Worm (Caenorhabditis elegans): ENCODE results near the gene C46C2.5.

Gene C46C2.5

ce11 chrIV:9192522-9192921 lies at the start of gene C46C2.5:
Gene C46C2.5, minus strand, starts transcription at chrIV:9192622.
- TF ChIP-seq tbx-37 (GFP tag; conservative IDR thresholded peaks at IDR 0.05) (no peak), B0310.2 (tag; optimal IDR thresholded peaks at IDR 0.05) (no peak), aly-1 (tag; optimal IDR thresholded peaks at IDR 0.05) (no peak), ets-7 (tag; optimal IDR thresholded peaks at IDR 0.05) (no peak), F13C5.2 (tag; optimal IDR thresholded peaks at IDR 0.05) (no peak), sea-1 (GFP tag; conservative IDR thresholded peaks at IDR 0.05) (no peak), scrt-1 (GFP tag; IDR thresholded peaks at IDR 0.05) (no peak), hmbx-1 (tag; optimal IDR thresholded peaks at IDR 0.05) (no peak), ceh-36 (tag; optimal IDR thresholded peaks at IDR 0.05) (no peak), ama-1 (optimal IDR thresholded peaks at IDR 0.05) (no peak), pes-1 (GFP tag; IDR thresholded peaks at IDR 0.05) (no peak)

ce11 chrIV:9239151-9239550 lies 46.7 kb upstream of the C46C2.5 start:
- TF ChIP-seq B0310.2 (tag; optimal IDR thresholded peaks at IDR 0.05), result no peak
- TF ChIP-seq hmbx-1 (tag; optimal IDR thresholded peaks at IDR 0.05), result no peak
- TF ChIP-seq tbx-11 (GFP tag; IDR thresholded peaks at IDR 0.05), result no peak
- TF ChIP-seq F13C5.2 (tag; optimal IDR thresholded peaks at IDR 0.05), result no peak
- TF ChIP-seq pes-1 (GFP tag; IDR thresholded peaks at IDR 0.05), result no peak
- TF ChIP-seq sea-1 (GFP tag; conservative IDR thresholded peaks at IDR 0.05), result no peak
- TF ChIP-seq flt-1 (GFP tag; IDR thresholded peaks at IDR 0.05), result no peak
- TF ChIP-seq hmg-4 (GFP tag; optimal IDR thresholded peaks at IDR 0.05), result no peak
- TF ChIP-seq ama-1 (optimal IDR thresholded peaks at IDR 0.05), result no peak
- TF ChIP-seq aly-1 (tag; optimal IDR thresholded peaks at IDR 0.05), result no peak
- TF ChIP-seq scrt-1 (GFP tag; IDR thresholded peaks at IDR 0.05), result no peak
- no peak for TF ChIP-seq tra-4 (tag; optimal IDR thresholded peaks at IDR 0.05)
- TF ChIP-seq ceh-13 (GFP tag; optimal IDR thresholded peaks at IDR 0.05), result no peak
- no peak for TF ChIP-seq ceh-36 (tag; optimal IDR thresholded peaks at IDR 0.05)
- TF ChIP-seq hnd-1 (tag; optimal IDR thresholded peaks at IDR 0.05), result no peak
- no peak for TF ChIP-seq tbx-37 (GFP tag; conservative IDR thresholded peaks at IDR 0.05)
- TF ChIP-seq ets-7 (tag; optimal IDR thresholded peaks at IDR 0.05), result no peak

ce11 chrIV:9232421-9233141 lies 40.2 kb upstream of the C46C2.5 start, which contains the start of gene Y11D7A.3:
Gene Y11D7A.3, plus strand, starts transcription at chrIV:9233091.
- TF ChIP-seq sea-1 (GFP tag; conservative IDR thresholded peaks at IDR 0.05), result no peak
- no peak for TF ChIP-seq pes-1 (GFP tag; IDR thresholded peaks at IDR 0.05)
- TF ChIP-seq tbx-11 (GFP tag; IDR thresholded peaks at IDR 0.05), result no peak
- no peak for TF ChIP-seq ceh-13 (GFP tag; optimal IDR thresholded peaks at IDR 0.05)
- TF ChIP-seq ets-7 (tag; optimal IDR thresholded peaks at IDR 0.05), result no peak
- TF ChIP-seq hmg-4 (GFP tag; optimal IDR thresholded peaks at IDR 0.05), result no peak
- no peak for TF ChIP-seq F13C5.2 (tag; optimal IDR thresholded peaks at IDR 0.05)
- no peak for TF ChIP-seq hmbx-1 (tag; optimal IDR thresholded peaks at IDR 0.05)
- TF ChIP-seq tra-4 (tag; optimal IDR thresholded peaks at IDR 0.05), result no peak
- no peak for TF ChIP-seq ama-1 (optimal IDR thresholded peaks at IDR 0.05)
- no peak for TF ChIP-seq scrt-1 (GFP tag; IDR thresholded peaks at IDR 0.05)
- TF ChIP-seq aly-1 (tag; optimal IDR thresholded peaks at IDR 0.05), result no peak
- no peak for TF ChIP-seq hnd-1 (tag; optimal IDR thresholded peaks at IDR 0.05)
- no peak for TF ChIP-seq ceh-36 (tag; optimal IDR thresholded peaks at IDR 0.05)
- TF ChIP-seq tbx-37 (GFP tag; conservative IDR thresholded peaks at IDR 0.05), result no peak
- TF ChIP-seq B0310.2 (tag; optimal IDR thresholded peaks at IDR 0.05), result no peak
- no peak for TF ChIP-seq flt-1 (GFP tag; IDR thresholded peaks at IDR 0.05)

DNA sequence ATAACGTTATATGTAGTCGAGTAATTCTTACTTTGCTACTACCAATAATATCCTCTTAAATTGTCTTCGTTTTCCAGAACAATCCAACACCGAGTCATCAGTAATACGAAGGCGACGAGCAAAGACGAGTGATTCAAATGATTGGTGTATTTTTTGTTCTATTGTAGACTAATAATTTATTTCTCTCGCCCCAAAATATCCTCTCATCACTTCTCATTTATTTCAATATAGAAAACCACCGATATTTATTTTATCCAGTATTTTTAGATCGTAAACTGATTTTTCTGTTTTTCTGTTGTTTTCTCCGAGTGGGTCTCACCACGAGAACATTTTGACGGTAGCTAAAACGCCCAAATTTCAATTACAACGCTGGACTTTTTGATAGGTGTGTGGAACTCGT lies 35.2 kb upstream of the C46C2.5 start:
- TF ChIP-seq sea-1 (GFP tag; conservative IDR thresholded peaks at IDR 0.05), result no peak
- TF ChIP-seq tbx-11 (GFP tag; IDR thresholded peaks at IDR 0.05), result no peak
- TF ChIP-seq pes-1 (GFP tag; IDR thresholded peaks at IDR 0.05), result no peak
- TF ChIP-seq flt-1 (GFP tag; IDR thresholded peaks at IDR 0.05), result no peak
- no peak for TF ChIP-seq ets-7 (tag; optimal IDR thresholded peaks at IDR 0.05)
- TF ChIP-seq tbx-37 (GFP tag; conservative IDR thresholded peaks at IDR 0.05), result no peak
- TF ChIP-seq scrt-1 (GFP tag; IDR thresholded peaks at IDR 0.05), result no peak
- no peak for TF ChIP-seq ceh-13 (GFP tag; optimal IDR thresholded peaks at IDR 0.05)
- TF ChIP-seq hnd-1 (tag; optimal IDR thresholded peaks at IDR 0.05), result no peak
- no peak for TF ChIP-seq hmbx-1 (tag; optimal IDR thresholded peaks at IDR 0.05)
- no peak for TF ChIP-seq B0310.2 (tag; optimal IDR thresholded peaks at IDR 0.05)

ce11 chrIV:9224825-9225224 lies 32.4 kb upstream of the C46C2.5 start, which contains the start of gene C46C2.3:
Gene C46C2.3, plus strand, starts transcription at chrIV:9225125.
- TF ChIP-seq ceh-36 (tag; optimal IDR thresholded peaks at IDR 0.05) (no peak), hnd-1 (tag; optimal IDR thresholded peaks at IDR 0.05) (no peak), sea-1 (GFP tag; conservative IDR thresholded peaks at IDR 0.05) (no peak), scrt-1 (GFP tag; IDR thresholded peaks at IDR 0.05) (no peak), B0310.2 (tag; optimal IDR thresholded peaks at IDR 0.05) (no peak), pes-1 (GFP tag; IDR thresholded peaks at IDR 0.05) (no peak), hmbx-1 (tag; optimal IDR thresholded peaks at IDR 0.05) (no peak), hmg-4 (GFP tag; optimal IDR thresholded peaks at IDR 0.05) (no peak), aly-1 (tag; optimal IDR thresholded peaks at IDR 0.05) (no peak), flt-1 (GFP tag; IDR thresholded peaks at IDR 0.05) (no peak), tbx-37 (GFP tag; conservative IDR thresholded peaks at IDR 0.05) (no peak), F13C5.2 (tag; optimal IDR thresholded peaks at IDR 0.05) (no peak), ama-1 (optimal IDR thresholded peaks at IDR 0.05) (no peak), tbx-11 (GFP tag; IDR thresholded peaks at IDR 0.05) (no peak), tra-4 (tag; optimal IDR thresholded peaks at IDR 0.05) (no peak), ets-7 (tag; optimal IDR thresholded peaks at IDR 0.05) (no peak), ceh-13 (GFP tag; optimal IDR thresholded peaks at IDR 0.05) (no peak)

- TF ChIP-seq ceh-36 (tag; optimal IDR thresholded peaks at IDR 0.05) (no peak), aly-1 (tag; optimal IDR thresholded peaks at IDR 0.05) (no peak), sea-1 (GFP tag; conservative IDR thresholded peaks at IDR 0.05) (no peak), ets-7 (tag; optimal IDR thresholded peaks at IDR 0.05) (no peak), F13C5.2 (tag; optimal IDR thresholded peaks at IDR 0.05) (no peak), hnd-1 (tag; optimal IDR thresholded peaks at IDR 0.05) (no peak), tbx-37 (GFP tag; conservative IDR thresholded peaks at IDR 0.05) (no peak), ceh-13 (GFP tag; optimal IDR thresholded peaks at IDR 0.05) (no peak), tra-4 (tag; optimal IDR thresholded peaks at IDR 0.05) (no peak), B0310.2 (tag; optimal IDR thresholded peaks at IDR 0.05) (no peak), hmg-4 (GFP tag; optimal IDR thresholded peaks at IDR 0.05) (no peak), tbx-11 (GFP tag; IDR thresholded peaks at IDR 0.05) (no peak), pes-1 (GFP tag; IDR thresholded peaks at IDR 0.05) (no peak), flt-1 (GFP tag; IDR thresholded peaks at IDR 0.05) (no peak), hmbx-1 (tag; optimal IDR thresholded peaks at IDR 0.05) (no peak), ama-1 (optimal IDR thresholded peaks at IDR 0.05) (no peak)
These were observed 26.0 kb upstream of the C46C2.5 start for ce11 chrIV:9218415-9218814.
